Worm (Caenorhabditis elegans) whole organism, L4 larva: Measurements from ENCODE around the gene srw-94.

Experiments used
- F26F4.8 ChIP-seq: fragments of 200-800 bp; sonication (Bioruptor generic); conservative IDR thresholded peaks from 2 replicates; pipeline ENCODE4 v1.3.6; 2022; ENCODE audit warnings: missing genetic modification characterization, missing compliant biosample characterization
- F49E8.2 ChIP-seq: sonication (generic microtip); optimal IDR thresholded peaks from 2 replicates; lab custom pipeline; 2016; ENCODE audit warnings: missing compliant biosample characterization, mild to moderate bottlenecking, missing genetic modification characterization, borderline replicate concordance
- Y105C5A.15 ChIP-seq: fragments of 200-800 bp; sonication (Bioruptor generic); IDR thresholded peaks from 2 replicates; pipeline ENCODE4 v1.3.6; 2022; ENCODE audit warnings: missing genetic modification characterization, missing compliant biosample characterization
- Y48G9A.11 ChIP-seq: fragments of 200-800 bp; sonication (Bioruptor generic); IDR thresholded peaks from 2 replicates; pipeline ENCODE4 v1.3.6; 2022; ENCODE audit warnings: missing genetic modification reagents, missing genetic modification characterization, missing compliant biosample characterization
- Y5F2A.4 ChIP-seq: fragments of 200-800 bp; sonication (Bioruptor generic); optimal IDR thresholded peaks from 2 replicates; lab custom pipeline; 2018; ENCODE audit warnings: mild to moderate bottlenecking, missing genetic modification characterization, missing compliant biosample characterization
- Y75B8A.6 ChIP-seq: fragments of 200-800 bp; sonication (Bioruptor generic); IDR thresholded peaks from 2 replicates; pipeline ENCODE4 v1.3.6; 2022; ENCODE audit warnings: missing genetic modification reagents, missing genetic modification characterization, missing compliant biosample characterization
- aha-1 ChIP-seq: fragments of 150-350 bp; peaks from one replicate; lab custom pipeline; 2014; ENCODE audit warnings: missing biosample characterization, missing genetic modification characterization
- arid-1 ChIP-seq: fragments of 200-800 bp; sonication (Bioruptor generic); conservative IDR thresholded peaks from 2 replicates; pipeline ENCODE4 v1.3.6; 2022; ENCODE audit warnings: missing genetic modification reagents, missing genetic modification characterization, missing compliant biosample characterization
- attf-4 ChIP-seq: sonication (generic microtip); optimal IDR thresholded peaks from 3 replicates; lab custom pipeline; 2017; ENCODE audit warnings: missing biosample characterization, missing genetic modification characterization
- ceh-44 ChIP-seq: fragments of 200-800 bp; sonication (Bioruptor generic); IDR thresholded peaks from 2 replicates; pipeline ENCODE4 v1.3.6; 2022; ENCODE audit warnings: missing genetic modification reagents, missing genetic modification characterization, missing compliant biosample characterization
- ctbp-1 ChIP-seq: fragments of 200-800 bp; sonication (Bioruptor generic); IDR thresholded peaks from 2 replicates; pipeline ENCODE4 v1.3.6; 2022; ENCODE audit warnings: missing genetic modification reagents, missing genetic modification characterization, missing compliant biosample characterization
- daf-12 ChIP-seq: fragments of 150-350 bp; optimal IDR thresholded peaks from 2 replicates; lab custom pipeline; 2014; ENCODE audit warnings: missing biosample characterization, missing genetic modification reagents, missing genetic modification characterization
- dmd-6 ChIP-seq: fragments of 200-800 bp; sonication (Bioruptor generic); IDR thresholded peaks from 2 replicates; pipeline ENCODE4 v1.3.6; 2022; ENCODE audit warnings: missing genetic modification reagents, missing genetic modification characterization, missing compliant biosample characterization
- dmd-9 ChIP-seq: fragments of 200-800 bp; sonication (Bioruptor generic); IDR thresholded peaks from 2 replicates; pipeline ENCODE4 v1.3.6; 2022; ENCODE audit warnings: missing genetic modification reagents, missing genetic modification characterization, missing compliant biosample characterization
- dpl-1 ChIP-seq: fragments of 150-350 bp; optimal IDR thresholded peaks from 2 replicates; lab custom pipeline; 2014; ENCODE audit warnings: missing biosample characterization, missing genetic modification reagents, missing genetic modification characterization
- dve-1 ChIP-seq: sonication (generic microtip); optimal IDR thresholded peaks from 2 replicates; lab custom pipeline; 2017; ENCODE audit warnings: antibody characterized with exemption, mild to moderate bottlenecking, missing genetic modification characterization, missing compliant biosample characterization; ENCODE audit not compliant: insufficient read depth
- fkh-10 ChIP-seq: fragments of 150-350 bp; optimal IDR thresholded peaks from 2 replicates; lab custom pipeline; 2014; ENCODE audit warnings: missing biosample characterization, missing genetic modification reagents, missing genetic modification characterization
- hlh-11 ChIP-seq: fragments of 200-800 bp; sonication (Bioruptor generic); optimal IDR thresholded peaks from 2 replicates; lab custom pipeline; 2018; ENCODE audit warnings: mild to moderate bottlenecking, missing genetic modification characterization, missing compliant biosample characterization
- lim-7 ChIP-seq: fragments of 200-800 bp; sonication (Bioruptor generic); IDR thresholded peaks from 2 replicates; pipeline ENCODE4 v1.3.6; 2022; ENCODE audit warnings: missing genetic modification characterization, missing compliant biosample characterization
- lin-15B ChIP-seq: fragments of 150-350 bp; sonication (generic microtip); optimal IDR thresholded peaks from 3 replicates; lab custom pipeline; 2014; ENCODE audit warnings: missing biosample characterization, missing genetic modification characterization
- lsy-2 ChIP-seq, 2 experiments: fragments of 150-350 bp in 1 of 2; sonication (generic microtip) in 1 of 2; optimal IDR thresholded peaks; 2 replicates each; lab custom pipeline; 2014 to 2017; ENCODE audit warnings: missing biosample characterization in 2 of 2, missing genetic modification characterization in 2 of 2
- madf-5 ChIP-seq, 2 experiments: fragments of 200-800 bp; sonication (Bioruptor generic); IDR thresholded peaks; 2 replicates each; pipeline ENCODE4 v1.3.6; 2022; ENCODE audit warnings: missing compliant biosample characterization in 2 of 2, missing genetic modification characterization in 2 of 2
- mdt-29 ChIP-seq: fragments of 200-800 bp; sonication (Bioruptor generic); IDR thresholded peaks from 2 replicates; pipeline ENCODE4 v1.3.6; 2022; ENCODE audit warnings: missing genetic modification reagents, missing genetic modification characterization, missing compliant biosample characterization
- mxl-2 ChIP-seq: fragments of 200-800 bp; sonication (Bioruptor generic); conservative IDR thresholded peaks from 2 replicates; pipeline ENCODE4 v1.3.6; 2022; ENCODE audit warnings: missing genetic modification reagents, missing genetic modification characterization, missing compliant biosample characterization
- nhr-102 ChIP-seq: sonication (generic microtip); optimal IDR thresholded peaks from 2 replicates; lab custom pipeline; 2016; ENCODE audit warnings: mild to moderate bottlenecking, missing genetic modification characterization, moderate library complexity, missing compliant biosample characterization
- nhr-11 ChIP-seq: fragments of 150-350 bp; optimal IDR thresholded peaks from 2 replicates; lab custom pipeline; 2014; ENCODE audit warnings: missing biosample characterization, missing genetic modification characterization
- nhr-237 ChIP-seq: sonication (generic microtip); optimal IDR thresholded peaks from 2 replicates; lab custom pipeline; 2017; ENCODE audit warnings: missing biosample characterization, missing genetic modification characterization
- nhr-25 ChIP-seq: sonication (generic microtip); optimal IDR thresholded peaks from 2 replicates; lab custom pipeline; 2017; ENCODE audit warnings: missing genetic modification characterization, mild to moderate bottlenecking, missing compliant biosample characterization, antibody characterized with exemption, moderate library complexity, borderline replicate concordance; ENCODE audit not compliant: insufficient read depth
- nhr-28 ChIP-seq: fragments of 150-350 bp; optimal IDR thresholded peaks from 2 replicates; lab custom pipeline; 2014; ENCODE audit warnings: missing biosample characterization, missing genetic modification characterization
- pha-4 ChIP-seq, 2 experiments: fragments of 150-350 bp in 1 of 2; fragments of 200-800 bp in 1 of 2; sonication (Bioruptor generic) in 1 of 2; IDR thresholded peaks in 1 of 2; optimal IDR thresholded peaks in 1 of 2; 2 replicates each; pipeline versions ENCODE4 v1.3.6 to Lab custom; 2014 to 2022; ENCODE audit warnings: missing genetic modification characterization in 2 of 2, missing genetic modification reagents in 2 of 2, missing biosample characterization in 1 of 2, missing compliant biosample characterization in 1 of 2
- php-3 ChIP-seq: fragments of 200-800 bp; sonication (Bioruptor generic); IDR thresholded peaks from 2 replicates; pipeline ENCODE4 v1.3.6; 2022; ENCODE audit warnings: missing genetic modification reagents, missing genetic modification characterization, missing compliant biosample characterization
- saeg-2 ChIP-seq: fragments of 200-800 bp; sonication (Bioruptor generic); IDR thresholded peaks from 2 replicates; pipeline ENCODE4 v1.3.6; 2022; ENCODE audit warnings: missing genetic modification reagents, missing genetic modification characterization, missing compliant biosample characterization
- snpc-1.2 ChIP-seq: fragments of 200-800 bp; sonication (Bioruptor generic); IDR thresholded peaks from 2 replicates; pipeline ENCODE4 v1.3.6; 2022; ENCODE audit warnings: missing genetic modification reagents, missing genetic modification characterization, missing compliant biosample characterization
- snpc-4 ChIP-seq: fragments of 150-350 bp; optimal IDR thresholded peaks from 2 replicates; lab custom pipeline; 2014; ENCODE audit warnings: missing biosample characterization, missing genetic modification characterization
- spr-1 ChIP-seq: sonication (generic microtip); optimal IDR thresholded peaks from 2 replicates; lab custom pipeline; 2016; ENCODE audit warnings: mild to moderate bottlenecking, missing genetic modification characterization, missing compliant biosample characterization
- unc-39 ChIP-seq: sonication (generic microtip); optimal IDR thresholded peaks from 2 replicates; lab custom pipeline; 2017; ENCODE audit warnings: missing biosample characterization, missing genetic modification characterization
- vab-7 ChIP-seq: fragments of 200-800 bp; sonication (Bioruptor generic); IDR thresholded peaks from 2 replicates; pipeline ENCODE4 v1.3.6; 2022; ENCODE audit warnings: missing genetic modification reagents, missing genetic modification characterization, missing compliant biosample characterization
- zfp-2 ChIP-seq: sonication (generic microtip); optimal IDR thresholded peaks from 2 replicates; lab custom pipeline; 2016; ENCODE audit warnings: mild to moderate bottlenecking, missing genetic modification characterization, missing compliant biosample characterization
- zfp-3 ChIP-seq: fragments of 200-800 bp; sonication (Bioruptor generic); conservative IDR thresholded peaks from 2 replicates; pipeline ENCODE4 v1.3.6; 2022; ENCODE audit warnings: missing genetic modification reagents, missing genetic modification characterization, missing compliant biosample characterization
- zip-11 ChIP-seq: fragments of 200-800 bp; sonication (Bioruptor generic); IDR thresholded peaks from 2 replicates; pipeline ENCODE4 v1.3.6; 2022; ENCODE audit warnings: missing genetic modification characterization, missing compliant biosample characterization
- ztf-11 ChIP-seq: fragments of 150-350 bp; optimal IDR thresholded peaks from 2 replicates; lab custom pipeline; 2014; ENCODE audit warnings: missing biosample characterization, missing genetic modification characterization
- ztf-7 ChIP-seq: fragments of 150-350 bp; optimal IDR thresholded peaks from 2 replicates; lab custom pipeline; 2014; ENCODE audit warnings: missing biosample characterization, missing genetic modification characterization

The srw-94 gene

DNA sequence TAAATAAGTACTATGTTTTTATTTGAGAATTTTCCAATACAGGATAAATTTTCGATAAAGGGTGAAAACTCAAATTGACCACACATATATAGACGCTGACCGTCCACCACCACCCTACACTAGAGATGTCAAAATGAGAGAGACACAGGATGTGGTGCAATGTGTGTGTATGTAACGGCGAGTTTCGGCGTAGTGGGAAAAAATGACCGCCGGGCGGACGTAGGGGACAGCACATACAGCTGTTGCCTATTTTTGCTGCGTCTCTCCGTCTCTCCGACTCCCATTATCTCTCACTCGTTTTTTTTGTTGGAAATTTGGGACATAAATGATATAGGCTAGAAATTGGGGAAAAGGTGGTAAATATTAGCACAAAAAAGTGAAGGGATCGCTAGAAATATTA, 33.2 kb upstream of the srw-94 start (continued):
- TF ChIP-seq lsy-2 (tag; optimal IDR thresholded peaks at IDR 0.05; lab: Kevin White, UChicago) (no peak), ctbp-1 (GFP tag; lab: Robert Waterston, UW) (no peak), aha-1 (tag; lab: Kevin White, UChicago) (no peak), fkh-10 (GFP tag; lab: Kevin White, UChicago) (no peak), dpl-1 (GFP tag; lab: Kevin White, UChicago) (no peak), snpc-4 (tag; lab: Kevin White, UChicago) (no peak), Y75B8A.6 (GFP tag; lab: Robert Waterston, UW) (no peak), zfp-3 (no peak), zip-11 (no peak), nhr-11 (tag; lab: Kevin White, UChicago) (no peak), spr-1 (tag; lab: Kevin White, UChicago) (no peak), arid-1 (GFP tag; lab: Robert Waterston, UW) (no peak), php-3 (GFP tag; lab: Robert Waterston, UW) (no peak), vab-7 (GFP tag; lab: Robert Waterston, UW) (no peak), Y105C5A.15 (GFP tag; lab: Robert Waterston, UW) (no peak), unc-39 (tag; lab: Kevin White, UChicago) (no peak), madf-5 (GFP tag; IDR thresholded peaks at IDR 0.05; lab: Robert Waterston, UW) (no peak), F26F4.8 (no peak), saeg-2 (GFP tag; lab: Robert Waterston, UW) (no peak), dmd-6 (GFP tag; lab: Robert Waterston, UW) (no peak), ztf-11 (tag; lab: Kevin White, UChicago) (no peak), zfp-2 (tag; lab: Kevin White, UChicago) (no peak), mdt-29 (GFP tag; lab: Robert Waterston, UW) (0 out of 2 replicates have a peak, but pooled peaks have one; percentile 28), dve-1 (peak; percentile 22), ztf-7 (tag; lab: Kevin White, UChicago) (no peak), nhr-102 (no peak), lim-7 (GFP tag; lab: Robert Waterston, UW) (no peak), Y48G9A.11 (GFP tag; lab: Robert Waterston, UW) (no peak), mxl-2 (GFP tag; lab: Robert Waterston, UW) (no peak), ceh-44 (GFP tag; lab: Robert Waterston, UW) (no peak), nhr-237 (tag; lab: Kevin White, UChicago) (no peak), daf-12 (tag; lab: Kevin White, UChicago) (no peak), dmd-9 (GFP tag; lab: Robert Waterston, UW) (no peak), F49E8.2 (no peak), nhr-25 (tag; lab: Kevin White, UChicago) (no peak), attf-4 (tag; lab: Kevin White, UChicago) (no peak), nhr-28 (tag; lab: Kevin White, UChicago) (peak; percentile 47), hlh-11 (tag; lab: Kevin White, UChicago) (peak; percentile 67), Y5F2A.4 (GFP tag; lab: Kevin White, UChicago) (no peak), pha-4 (GFP tag; IDR thresholded peaks at IDR 0.05; lab: Robert Waterston, UW) (no peak), pha-4 (tag; optimal IDR thresholded peaks at IDR 0.05; lab: Kevin White, UChicago) (no peak), lin-15B (tag; lab: Kevin White, UChicago) (no peak)
- TF ChIP-seq, all 104 proteins: peak for 7

DNA sequence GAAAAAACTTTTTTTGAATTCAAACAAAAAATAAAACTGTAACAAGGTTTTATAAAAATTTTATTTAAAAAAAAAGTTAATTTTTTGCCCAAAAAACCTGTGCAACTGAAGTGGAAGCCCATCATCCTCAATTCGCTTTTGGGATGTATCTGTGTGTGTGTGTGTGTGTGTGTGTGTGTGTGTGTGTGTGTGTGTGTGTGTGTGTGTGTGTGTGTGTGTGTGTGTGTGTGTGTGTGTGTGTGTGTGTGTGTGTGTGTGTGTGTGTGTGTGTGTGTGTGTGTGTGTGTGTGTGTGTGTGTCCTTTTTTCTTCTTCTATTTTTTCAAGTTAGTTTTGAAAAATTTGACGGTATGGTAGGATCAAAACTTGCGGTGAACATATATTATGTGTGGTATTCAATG, 29.6 kb upstream of the srw-94 start:
- TF ChIP-seq dve-1 (peak; percentile 13), snpc-1.2 (GFP tag; lab: Robert Waterston, UW) (0 out of 2 replicates have a peak, but pooled peaks have one; percentile 10)
